Fruit fly (Drosophila melanogaster): ENCODE measurements around the gene ATPsynCF6.

ATPsynCF6 gene

dm6 chr3R:23314332-23314731 lies 41.5 kb downstream of the ATPsynCF6 start (continued):
- peak; percentile 28 for TF ChIP-seq CG14965 (GFP tag; optimal IDR thresholded peaks at IDR 0.05; ENCODE audit: borderline replicate concordance)
- 0 out of 3 replicates have a peak, but pooled peaks have one; percentile 27 for TF ChIP-seq Dbx (GFP tag; IDR thresholded peaks at IDR 0.05)
- no peak for TF ChIP-seq Bgb (GFP tag; IDR thresholded peaks at IDR 0.05; ENCODE audit: partially characterized antibody)
- peak; percentile 52; the same call in 1 of the 2 replicates for TF ChIP-seq bowl (GFP tag; IDR thresholded peaks at IDR 0.05)
- peak; percentile 19 for TF ChIP-seq CG18764 (GFP tag; optimal IDR thresholded peaks at IDR 0.05)
- TF ChIP-seq Trl (optimal IDR thresholded peaks at IDR 0.05) = peak; percentile 87 to 93
- peak; percentile 60 for TF ChIP-seq Trl (GFP tag; optimal IDR thresholded peaks at IDR 0.05)
- no peak for TF ChIP-seq al (GFP tag; IDR thresholded peaks at IDR 0.05)
- TF ChIP-seq Lpt (GFP tag; optimal IDR thresholded peaks at IDR 0.05) = no peak
- peak; percentile 33 for TF ChIP-seq CG33213 (GFP tag; optimal IDR thresholded peaks at IDR 0.05)
- TF ChIP-seq Side (GFP tag; optimal IDR thresholded peaks at IDR 0.05) = peak; percentile 49
- TF ChIP-seq sens-2 (GFP tag; IDR thresholded peaks at IDR 0.05) = peak; percentile 30; the same call in 1 of the 2 replicates
- TF ChIP-seq z (GFP tag; IDR thresholded peaks at IDR 0.05) = 0 out of 3 replicates have a peak, but pooled peaks have one; percentile 53
- TF ChIP-seq CG17359 (tag; optimal IDR thresholded peaks at IDR 0.05) = peak; percentile 42
- peak; percentile 54 for TF ChIP-seq Sox100B (GFP tag; optimal IDR thresholded peaks at IDR 0.05)
- TF ChIP-seq wdn (GFP tag; IDR thresholded peaks at IDR 0.05) = peak; percentile 45; the same call in 1 of the 2 replicates
- peak; percentile 29 for TF ChIP-seq CG8089 (GFP tag; optimal IDR thresholded peaks at IDR 0.05)
- TF ChIP-seq CG13296 (GFP tag; optimal IDR thresholded peaks at IDR 0.05) = peak; percentile 75
- TF ChIP-seq CG4424 (GFP tag; optimal IDR thresholded peaks at IDR 0.05) = peak; percentile 20
- no peak for TF ChIP-seq tx (GFP tag; optimal IDR thresholded peaks at IDR 0.05)
- TF ChIP-seq Hr51 (GFP tag; optimal IDR thresholded peaks at IDR 0.05) = peak in 1 of 2 experiments; percentile 42
- peak; percentile 21 for TF ChIP-seq CTCF (GFP tag; optimal IDR thresholded peaks at IDR 0.05)
- peak; percentile 51 for TF ChIP-seq Xrp1 (GFP tag; IDR thresholded peaks at IDR 0.05)
- peak; percentile 16 for TF ChIP-seq twi (tag; optimal IDR thresholded peaks at IDR 0.05)
- peak; percentile 7 for TF ChIP-seq dm (GFP tag; optimal IDR thresholded peaks at IDR 0.05)
- TF ChIP-seq Rfx (GFP tag; IDR thresholded peaks at IDR 0.05) = peak; percentile 51; the same call in 1 of the 2 replicates
- no peak for TF ChIP-seq br (optimal IDR thresholded peaks at IDR 0.05)
- TF ChIP-seq HmgZ (tag; optimal IDR thresholded peaks at IDR 0.05) = peak; percentile 20
- TF ChIP-seq ab (GFP tag; optimal IDR thresholded peaks at IDR 0.05) = no peak
- peak; percentile 47 for TF ChIP-seq Asciz (GFP tag; optimal IDR thresholded peaks at IDR 0.05)
- peak; percentile 82 for TF ChIP-seq aop (GFP tag; IDR thresholded peaks at IDR 0.05)
- TF ChIP-seq CG1233 (GFP tag; optimal IDR thresholded peaks at IDR 0.05) = peak; percentile 70
- TF ChIP-seq kni (GFP tag; optimal IDR thresholded peaks at IDR 0.05) = peak; percentile 85
- peak; percentile 10 for TF ChIP-seq CG11398 (GFP tag; optimal IDR thresholded peaks at IDR 0.05)
- peak; percentile 50 for TF ChIP-seq CG3281 (GFP tag; optimal IDR thresholded peaks at IDR 0.05)
- TF ChIP-seq bcd (GFP tag; optimal IDR thresholded peaks at IDR 0.05) = no peak
- no peak for TF ChIP-seq ara (GFP tag; IDR thresholded peaks at IDR 0.05)
- peak; percentile 58 for TF ChIP-seq CG4707 (GFP tag; optimal IDR thresholded peaks at IDR 0.05)
- peak; percentile 72 for TF ChIP-seq wek (GFP tag; optimal IDR thresholded peaks at IDR 0.05)
- TF ChIP-seq CG17385 (GFP tag; optimal IDR thresholded peaks at IDR 0.05) = peak; percentile 42
- peak; percentile 90 for TF ChIP-seq Ets65A (GFP tag)
- TF ChIP-seq bsh (GFP tag; optimal IDR thresholded peaks at IDR 0.05) = peak; percentile 27 to 41
- peak; percentile 73 for TF ChIP-seq Drgx (GFP tag; IDR thresholded peaks at IDR 0.05)
- peak; percentile 88 for TF ChIP-seq mirr (GFP tag; optimal IDR thresholded peaks at IDR 0.05)
- no peak for TF ChIP-seq CG10565 (GFP tag; optimal IDR thresholded peaks at IDR 0.05)
- peak; percentile 50 for TF ChIP-seq Meics (GFP tag; optimal IDR thresholded peaks at IDR 0.05)
- TF ChIP-seq stc (GFP tag; IDR thresholded peaks at IDR 0.05) = no peak; the same call in 1 of the 2 replicates
- peak; percentile 65 for TF ChIP-seq CG17568 (GFP tag; optimal IDR thresholded peaks at IDR 0.05)
- peak; percentile 19 for TF ChIP-seq grau (tag; optimal IDR thresholded peaks at IDR 0.05)
- TF ChIP-seq CG16779 (GFP tag; IDR thresholded peaks at IDR 0.05) = no peak
- TF ChIP-seq CG10147 (GFP tag; optimal IDR thresholded peaks at IDR 0.05) = no peak
- TF ChIP-seq dmrt99B (tag; optimal IDR thresholded peaks at IDR 0.05) = peak; percentile 24

Data from whole organism, embryonic.